Worm (Caenorhabditis elegans): Measurements from ENCODE around the gene K06A4.2.
A peak's percentile ranks its signal among the peaks of the same experiment; 100 is the strongest.

The K06A4.2 gene

ce11 chrV:9489411-9489810 is 5.4 kb downstream of the K06A4.2 start, which contains the start of gene K06A4.10:
TSS of gene K06A4.10 (minus strand) at chrV:9489800.
- TF ChIP-seq sea-2 (GFP tag; IDR thresholded peaks at IDR 0.05) (no peak), nhr-80 (tag; optimal IDR thresholded peaks at IDR 0.05) (peak; percentile 63), Y53G8AR.9 (GFP tag; conservative IDR thresholded peaks at IDR 0.05) (0 out of 2 replicates have a peak, but pooled peaks have one; percentile 44), ztf-28 (GFP tag; IDR thresholded peaks at IDR 0.05) (no peak), lin-35 (GFP tag; optimal IDR thresholded peaks at IDR 0.05) (no peak), let-526 (GFP tag; IDR thresholded peaks at IDR 0.05) (0 out of 2 replicates have a peak, but pooled peaks have one; percentile 12), snpc-3.4 (tag; optimal IDR thresholded peaks at IDR 0.05) (no peak), ets-4 (GFP tag; optimal IDR thresholded peaks at IDR 0.05) (peak; percentile 20), hrde-1 (tag; optimal IDR thresholded peaks at IDR 0.05; ENCODE audit: borderline replicate concordance) (no peak), ztf-22 (GFP tag; optimal IDR thresholded peaks at IDR 0.05) (peak; percentile 9), F37B4.10 (GFP tag; IDR thresholded peaks at IDR 0.05) (no peak), B0035.1 (tag; optimal IDR thresholded peaks at IDR 0.05) (no peak), sptf-2 (GFP tag; optimal IDR thresholded peaks at IDR 0.05) (no peak), F57C9.4 (tag; optimal IDR thresholded peaks at IDR 0.05) (no peak), tlf-1 (GFP tag; optimal IDR thresholded peaks at IDR 0.05) (no peak), cebp-1 (GFP tag; IDR thresholded peaks at IDR 0.05) (no peak), cebp-1 (tag; optimal IDR thresholded peaks at IDR 0.05) (peak; percentile 26), C17E4.6 (GFP tag; IDR thresholded peaks at IDR 0.05) (no peak)

- TF ChIP-seq tlf-1 (GFP tag; optimal IDR thresholded peaks at IDR 0.05) (no peak), nhr-80 (tag; optimal IDR thresholded peaks at IDR 0.05) (peak; percentile 63)
Observed at ce11 chrV:9491440-9492160, 7.6 kb downstream of the K06A4.2 start, which contains the start of gene K06A4.7. TSS of gene K06A4.7 (minus strand) at chrV:9491490.

ce11 chrV:9492460-9492859 is 8.5 kb downstream of the K06A4.2 start:
- TF ChIP-seq nhr-80 (tag; optimal IDR thresholded peaks at IDR 0.05) (peak; percentile 49), snpc-4 (GFP tag; optimal IDR thresholded peaks at IDR 0.05) (no peak), snpc-4 (tag; optimal IDR thresholded peaks at IDR 0.05) (no peak)

DNA sequence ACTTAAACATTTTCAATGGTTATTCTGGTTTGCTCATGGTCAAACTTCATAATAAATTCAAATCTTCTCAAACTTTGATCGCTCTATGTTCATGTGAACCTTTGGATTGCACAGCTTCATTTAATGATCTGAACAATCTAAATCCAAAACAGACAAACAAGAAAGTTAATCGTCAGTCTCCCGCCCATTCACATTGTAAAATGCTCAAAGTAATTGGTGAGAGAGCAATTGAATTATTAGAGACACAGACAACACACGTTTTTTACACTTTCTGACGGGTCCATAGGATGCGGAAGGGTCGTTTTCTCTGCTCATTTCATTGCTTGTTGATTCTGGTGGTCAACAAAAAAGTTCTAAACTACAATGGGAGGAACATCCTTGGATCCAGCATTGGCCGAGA is 12.7 kb downstream of the K06A4.2 start, which contains the start of gene gsnl-1:
Gene gsnl-1 (plus strand): TSS at position 301 of the 400 bp plus-strand sequence.
- TF ChIP-seq ztf-25 (GFP tag; IDR thresholded peaks at IDR 0.05), result no peak
- no peak for TF ChIP-seq attf-6 (GFP tag; IDR thresholded peaks at IDR 0.05)
- no peak for TF ChIP-seq somi-1 (GFP tag; optimal IDR thresholded peaks at IDR 0.05)
- TF ChIP-seq D2030.7 (GFP tag; IDR thresholded peaks at IDR 0.05), result no peak
- TF ChIP-seq C17E4.6 (GFP tag; IDR thresholded peaks at IDR 0.05), result no peak
- no peak for TF ChIP-seq nhr-179 (tag; optimal IDR thresholded peaks at IDR 0.05)
- no peak for TF ChIP-seq F37B4.10 (GFP tag; IDR thresholded peaks at IDR 0.05)
- no peak for TF ChIP-seq ztf-18 (tag; optimal IDR thresholded peaks at IDR 0.05)
- TF ChIP-seq unc-130 (GFP tag; optimal IDR thresholded peaks at IDR 0.05), result no peak
- no peak for TF ChIP-seq snpc-3.4 (tag; optimal IDR thresholded peaks at IDR 0.05)
- TF ChIP-seq lin-26 (GFP tag; IDR thresholded peaks at IDR 0.05), result no peak
- TF ChIP-seq attf-3 (GFP tag; conservative IDR thresholded peaks at IDR 0.05), result no peak
- TF ChIP-seq ceh-100 (GFP tag; IDR thresholded peaks at IDR 0.05), result no peak
- TF ChIP-seq aptf-3 (GFP tag; IDR thresholded peaks at IDR 0.05), result no peak
- TF ChIP-seq Y56A3A.18 (GFP tag; IDR thresholded peaks at IDR 0.05), result no peak
- no peak for TF ChIP-seq lsl-1 (GFP tag; optimal IDR thresholded peaks at IDR 0.05)
- no peak for TF ChIP-seq him-1 (tag; optimal IDR thresholded peaks at IDR 0.05)

Measured in whole organism, young adult.